Fruit fly (Drosophila melanogaster): ENCODE measurements around the gene CG17350.

Gene CG17350

DNA sequence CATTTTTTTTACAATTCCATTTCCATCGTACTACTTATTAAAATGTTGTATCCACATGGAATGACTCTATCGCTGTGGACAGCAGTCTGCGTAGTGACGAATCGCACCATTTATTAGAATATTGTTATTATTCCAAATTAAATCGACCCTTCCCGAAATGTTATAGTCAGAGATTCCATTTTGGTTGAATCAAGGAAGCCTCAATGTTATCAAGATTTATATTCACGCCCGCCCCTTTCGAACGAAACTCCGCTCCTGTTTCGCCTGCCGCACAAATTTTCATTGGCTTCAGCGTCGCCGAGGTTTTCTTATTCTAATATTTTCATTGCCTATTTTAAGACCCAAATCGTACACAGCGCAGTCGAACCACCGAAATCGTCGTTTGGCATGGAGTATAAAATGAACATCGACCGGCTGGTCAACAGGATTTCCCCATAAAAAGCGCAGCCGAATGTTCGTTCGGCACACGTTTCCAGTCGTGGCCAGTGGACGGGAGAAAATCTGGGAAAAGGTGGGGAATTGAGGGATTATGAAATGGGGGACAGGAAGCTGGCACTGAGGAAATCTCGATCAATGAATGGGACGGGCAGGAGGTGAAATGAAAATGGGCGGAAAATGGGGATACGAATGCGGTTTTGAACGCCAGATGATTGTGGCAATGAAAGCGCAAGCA is 25.1 kb downstream of the CG17350 start (continued):
- TF ChIP-seq Rfx (GFP tag; IDR thresholded peaks at IDR 0.05) (0 out of 2 replicates have a peak, but pooled peaks have one; percentile 29), Med (GFP tag) (peak; percentile 37), Aef1 (GFP tag; IDR thresholded peaks at IDR 0.05) (0 out of 3 replicates have a peak, but pooled peaks have one; percentile 17)

DNA sequence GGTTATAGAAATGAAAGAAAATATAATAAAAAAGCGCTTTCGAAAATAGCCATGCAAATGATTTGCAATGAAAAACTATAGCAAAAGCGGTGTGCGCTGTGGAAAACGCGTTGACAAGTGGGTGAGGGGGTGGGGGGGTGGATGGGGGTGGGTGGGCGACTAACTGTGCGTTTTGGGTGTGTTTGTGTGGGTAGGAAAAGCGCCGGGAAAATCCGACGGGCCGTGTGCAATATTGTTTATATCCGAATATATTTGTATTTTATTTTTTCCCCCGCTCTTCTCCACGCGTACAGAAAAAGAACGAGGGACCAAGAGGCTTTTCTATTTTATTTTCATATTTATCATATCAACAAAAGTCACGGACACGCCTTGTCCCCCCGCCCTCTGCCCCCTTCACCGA is 25.7 kb downstream of the CG17350 start:
- TF ChIP-seq CG4328 (GFP tag; optimal IDR thresholded peaks at IDR 0.05) (peak; percentile 12), sr (GFP tag; IDR thresholded peaks at IDR 0.05) (peak; percentile 95), cad (GFP tag; optimal IDR thresholded peaks at IDR 0.05) (no peak), CG15073 (GFP tag; optimal IDR thresholded peaks at IDR 0.05) (no peak), CG10543 (GFP tag; optimal IDR thresholded peaks at IDR 0.05) (peak; percentile 76), h (optimal IDR thresholded peaks at IDR 0.05) (no peak), bigmax (GFP tag; optimal IDR thresholded peaks at IDR 0.05) (no peak), seq (GFP tag; IDR thresholded peaks at IDR 0.05) (0 out of 2 replicates have a peak, but pooled peaks have one; percentile 7), CG11696 (GFP tag; IDR thresholded peaks at IDR 0.05) (no peak), gsb-n (tag; optimal IDR thresholded peaks at IDR 0.05) (no peak), sd (tag; optimal IDR thresholded peaks at IDR 0.05) (peak; percentile 27), Dbx (GFP tag; IDR thresholded peaks at IDR 0.05) (0 out of 3 replicates have a peak, but pooled peaks have one; percentile 9), MTF-1 (GFP tag; optimal IDR thresholded peaks at IDR 0.05; ENCODE audit: borderline replicate concordance) (peak; percentile 100), crol (GFP tag; IDR thresholded peaks at IDR 0.05) (peak; percentile 66), knrl (GFP tag; IDR thresholded peaks at IDR 0.05; ENCODE audit: partially characterized antibody) (0 out of 3 replicates have a peak, but pooled peaks have one; percentile 19), CG2120 (GFP tag; optimal IDR thresholded peaks at IDR 0.05) (no peak), abd-A (tag; optimal IDR thresholded peaks at IDR 0.05) (peak; percentile 37), E2f2 (GFP tag; IDR thresholded peaks at IDR 0.05) (no peak), CG11456 (GFP tag; IDR thresholded peaks at IDR 0.05) (0 out of 3 replicates have a peak, but pooled peaks have one; percentile 26)

DNA sequence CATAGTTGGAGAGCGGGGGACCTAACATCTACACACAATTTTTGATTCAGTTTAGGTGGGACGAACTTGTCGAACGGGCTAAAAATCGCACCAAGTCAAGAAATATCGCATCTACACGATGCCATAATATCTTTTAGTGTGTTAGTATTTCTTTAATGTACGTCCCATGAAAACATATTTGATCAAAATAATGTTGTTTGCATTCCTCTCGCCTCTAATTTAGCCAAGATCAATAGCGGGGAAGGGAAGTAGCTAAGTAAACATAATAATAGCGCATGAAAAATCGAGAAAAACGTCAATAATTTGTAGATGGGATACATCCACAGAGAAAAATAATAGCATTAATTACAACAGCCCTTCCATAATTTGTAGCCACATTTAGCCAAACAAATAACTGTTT is 31.2 kb downstream of the CG17350 start:
- TF ChIP-seq CG7372 (GFP tag; IDR thresholded peaks at IDR 0.05): no peak
- TF ChIP-seq seq (GFP tag; IDR thresholded peaks at IDR 0.05): peak; percentile 12; the same call in 1 of the 2 replicates
- TF ChIP-seq CG7786 (GFP tag; optimal IDR thresholded peaks at IDR 0.05): no peak
- TF ChIP-seq CG6175 (GFP tag; IDR thresholded peaks at IDR 0.05): no peak
- no peak for TF ChIP-seq ems (GFP tag; optimal IDR thresholded peaks at IDR 0.05)
- TF ChIP-seq HLH3B (GFP tag; IDR thresholded peaks at IDR 0.05): no peak
- TF ChIP-seq fd3F (GFP tag; optimal IDR thresholded peaks at IDR 0.05): peak; percentile 30
- no peak for TF ChIP-seq CG18619 (GFP tag; optimal IDR thresholded peaks at IDR 0.05)
- TF ChIP-seq CG7745 (tag; optimal IDR thresholded peaks at IDR 0.05): no peak
- TF ChIP-seq CG8290 (GFP tag; optimal IDR thresholded peaks at IDR 0.05): no peak
- TF ChIP-seq CG8290 (tag; optimal IDR thresholded peaks at IDR 0.05): peak in 1 of 2 experiments; percentile 75
- TF ChIP-seq CG3065 (GFP tag; optimal IDR thresholded peaks at IDR 0.05): no peak
- peak; percentile 33 for TF ChIP-seq schlank (tag; optimal IDR thresholded peaks at IDR 0.05)
- peak; percentile 33 for TF ChIP-seq CG12769 (tag; optimal IDR thresholded peaks at IDR 0.05)
- TF ChIP-seq peb (GFP tag; IDR thresholded peaks at IDR 0.05): no peak
- TF ChIP-seq Hr3 (GFP tag; optimal IDR thresholded peaks at IDR 0.05): no peak
- no peak for TF ChIP-seq salm (tag; optimal IDR thresholded peaks at IDR 0.05)
- no peak for TF ChIP-seq CG9797 (GFP tag; optimal IDR thresholded peaks at IDR 0.05)
- peak; percentile 5 for TF ChIP-seq lab (GFP tag; optimal IDR thresholded peaks at IDR 0.05)
- TF ChIP-seq CG15514 (GFP tag; optimal IDR thresholded peaks at IDR 0.05): no peak
- no peak for TF ChIP-seq CG16815 (GFP tag; optimal IDR thresholded peaks at IDR 0.05)
- no peak for TF ChIP-seq HLH4C (GFP tag; IDR thresholded peaks at IDR 0.05; ENCODE audit: partially characterized antibody)
- no peak for TF ChIP-seq CG12155 (GFP tag; optimal IDR thresholded peaks at IDR 0.05)
- TF ChIP-seq ssp (GFP tag; IDR thresholded peaks at IDR 0.05): no peak
- no peak for TF ChIP-seq CG31388 (GFP tag; optimal IDR thresholded peaks at IDR 0.05)
- peak; percentile 1 for TF ChIP-seq PHDP (tag; optimal IDR thresholded peaks at IDR 0.05)
- no peak for TF ChIP-seq ap (GFP tag; IDR thresholded peaks at IDR 0.05)
